Worm (Caenorhabditis elegans) whole organism, young adult: ENCODE data around the gene F26F12.4.

Source experiments
- F49E8.2 ChIP-seq: sonication (generic microtip); optimal IDR thresholded peaks from 3 replicates; lab custom pipeline; 2017; ENCODE audit warnings: missing genetic modification characterization, mild to moderate bottlenecking, missing compliant biosample characterization, antibody characterized with exemption, moderate library complexity; ENCODE audit not compliant: insufficient read depth
- dox-1 ChIP-seq: fragments of 200-800 bp; sonication (Bioruptor generic); IDR thresholded peaks from 2 replicates; pipeline ENCODE4 v1.3.6; 2022; ENCODE audit warnings: missing genetic modification reagents, missing genetic modification characterization, missing compliant biosample characterization
- unc-130 ChIP-seq: sonication (generic microtip); optimal IDR thresholded peaks from 2 replicates; lab custom pipeline; 2016; ENCODE audit warnings: missing genetic modification reagents, missing genetic modification characterization, missing compliant biosample characterization

ce11 chrV:5882429-5882828 is 13.3 kb upstream of the F26F12.4 start:
- no peak for TF ChIP-seq unc-130 (GFP tag; lab: Kevin White, UChicago)
- TF ChIP-seq F49E8.2 (tag; lab: Kevin White, UChicago), result no peak
- no peak for TF ChIP-seq dox-1 (GFP tag; lab: Robert Waterston, UW)
